Worm (Caenorhabditis elegans): ENCODE data around the gene ttr-34.

DNA sequence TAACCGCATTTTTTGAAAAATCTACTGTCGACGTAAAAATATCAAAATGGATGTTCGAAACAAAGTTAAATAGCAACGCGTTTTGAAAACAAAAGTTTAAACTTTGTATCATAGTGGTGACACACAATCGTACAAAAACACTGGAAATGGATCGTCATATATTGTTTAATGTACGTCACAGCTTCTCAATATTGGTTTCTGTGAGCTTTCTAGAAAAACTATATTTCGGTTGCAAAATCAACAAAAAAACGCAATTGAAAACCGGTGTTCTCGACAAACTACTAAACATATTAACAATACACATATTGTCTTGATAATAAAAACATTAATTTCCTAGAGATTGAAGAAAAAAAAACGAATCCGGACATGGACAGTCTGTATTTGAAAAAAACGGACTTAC is 39.2 kb upstream of the ttr-34 start, which contains the start of gene R03G8.6:
- TF ChIP-seq ama-1 (optimal IDR thresholded peaks at IDR 0.05) (no peak), flt-1 (GFP tag; IDR thresholded peaks at IDR 0.05) (no peak), F13C5.2 (tag; optimal IDR thresholded peaks at IDR 0.05) (no peak), ceh-36 (tag; optimal IDR thresholded peaks at IDR 0.05) (no peak)

Measured in whole organism, early embryonic.